Fruit fly (Drosophila melanogaster) whole organism, embryonic: ENCODE measurements around the gene CG32280.
A peak's percentile ranks its signal among the peaks of the same experiment; 100 is the strongest.

Experiments
- Antp ChIP-seq: fragments of 200-800 bp; sonication (Bioruptor generic); optimal IDR thresholded peaks from 3 replicates; lab custom pipeline; 2016; ENCODE audit warnings: missing biosample characterization, missing genetic modification characterization
- Atf3 ChIP-seq: fragments of 200-800 bp; sonication (Bioruptor generic); optimal IDR thresholded peaks from 3 replicates; lab custom pipeline; 2016; ENCODE audit warnings: missing biosample characterization, missing genetic modification characterization
- Blimp-1 ChIP-seq: fragments of 200-800 bp; sonication (Bioruptor generic); optimal IDR thresholded peaks from 3 replicates; lab custom pipeline; 2018; ENCODE audit warnings: missing biosample characterization, missing genetic modification characterization, mild to moderate bottlenecking, moderate library complexity, missing genetic modification reagents
- CG10431 ChIP-seq: fragments of 200-800 bp; sonication (Bioruptor generic); optimal IDR thresholded peaks from 3 replicates; lab custom pipeline; 2018; ENCODE audit warnings: missing biosample characterization, mild to moderate bottlenecking, missing genetic modification characterization
- CG10959 ChIP-seq: fragments of 200-800 bp; sonication (Bioruptor generic); IDR thresholded peaks from 2 replicates; pipeline ENCODE4 v1.3.6; 2022; ENCODE audit warnings: missing biosample characterization, missing genetic modification characterization
- CG11247 ChIP-seq: fragments of 200-800 bp; sonication (Bioruptor generic); IDR thresholded peaks from 2 replicates; pipeline ENCODE4 v1.3.6; 2022; ENCODE audit warnings: missing biosample characterization, missing genetic modification characterization
- CG11398 ChIP-seq: fragments of 200-800 bp; sonication (Bioruptor generic); optimal IDR thresholded peaks from 2 replicates; lab custom pipeline; 2016; ENCODE audit warnings: missing biosample characterization, missing genetic modification characterization
- CG11560 ChIP-seq: fragments of 200-800 bp; sonication (Bioruptor generic); IDR thresholded peaks from 3 replicates; pipeline ENCODE4 v1.3.6; 2022; ENCODE audit warnings: missing biosample characterization, missing genetic modification characterization
- CG12104 ChIP-seq: fragments of 200-800 bp; sonication (Bioruptor generic); optimal IDR thresholded peaks from 3 replicates; lab custom pipeline; 2016; ENCODE audit warnings: missing biosample characterization, missing genetic modification characterization
- CG14014 ChIP-seq: fragments of 200-800 bp; sonication (Bioruptor generic); IDR thresholded peaks from 2 replicates; pipeline ENCODE4 v1.3.6; 2022; ENCODE audit warnings: missing biosample characterization, missing genetic modification characterization
- CG16815 ChIP-seq: fragments of 200-800 bp; sonication (Bioruptor generic); optimal IDR thresholded peaks from 3 replicates; lab custom pipeline; 2017; ENCODE audit warnings: missing biosample characterization, mild to moderate bottlenecking, missing genetic modification characterization
- CG18262 ChIP-seq: fragments of 200-800 bp; optimal IDR thresholded peaks from 3 replicates; lab custom pipeline; 2019; ENCODE audit warnings: missing biosample characterization, mild to moderate bottlenecking, missing genetic modification characterization, moderate library complexity
- CG18476 ChIP-seq: fragments of 200-800 bp; sonication (Bioruptor generic); optimal IDR thresholded peaks from 2 replicates; lab custom pipeline; 2016; ENCODE audit warnings: missing biosample characterization, mild to moderate bottlenecking, missing genetic modification characterization
- CG2199 ChIP-seq: fragments of 200-800 bp; sonication (Bioruptor generic); IDR thresholded peaks from 3 replicates; pipeline ENCODE4 v1.3.6; 2022; ENCODE audit warnings: missing biosample characterization, missing genetic modification characterization
- CG31224 ChIP-seq: fragments of 200-800 bp; sonication (Bioruptor generic); IDR thresholded peaks from 2 replicates; pipeline ENCODE4 v1.3.6; 2022; ENCODE audit warnings: missing biosample characterization, missing genetic modification characterization
- CG34224 ChIP-seq: fragments of 200-800 bp; sonication (Bioruptor generic); IDR thresholded peaks from 3 replicates; pipeline ENCODE4 v1.3.6; 2022; ENCODE audit warnings: missing biosample characterization, missing genetic modification characterization; ENCODE audit not compliant: partially characterized antibody
- CG5180 ChIP-seq: fragments of 200-800 bp; sonication (Bioruptor generic); optimal IDR thresholded peaks from 3 replicates; lab custom pipeline; 2017; ENCODE audit warnings: missing biosample characterization, missing genetic modification characterization, mild to moderate bottlenecking, moderate library complexity, missing genetic modification reagents
- CG5953 ChIP-seq: fragments of 200-800 bp; sonication (Bioruptor generic); IDR thresholded peaks from 2 replicates; pipeline ENCODE4 v1.3.6; 2022; ENCODE audit warnings: missing biosample characterization, missing genetic modification characterization
- CG7839 ChIP-seq: fragments of 200-800 bp; sonication (Bioruptor generic); optimal IDR thresholded peaks from 3 replicates; lab custom pipeline; 2018; ENCODE audit warnings: missing biosample characterization, mild to moderate bottlenecking, missing genetic modification characterization, moderate library complexity
- CG7987 ChIP-seq: fragments of 200-800 bp; sonication (Bioruptor generic); optimal IDR thresholded peaks from 2 replicates; lab custom pipeline; 2018; ENCODE audit warnings: missing biosample characterization, mild to moderate bottlenecking, missing genetic modification characterization, moderate library complexity
- CG8478 ChIP-seq: fragments of >200 bp; optimal IDR thresholded peaks from 2 replicates; lab custom pipeline; 2018
- CG9609 ChIP-seq: fragments of 200-800 bp; sonication (Bioruptor generic); optimal IDR thresholded peaks from 3 replicates; lab custom pipeline; 2016; ENCODE audit warnings: missing biosample characterization, missing genetic modification characterization
- CHES-1-like ChIP-seq: fragments of 200-800 bp; sonication (Bioruptor generic); optimal IDR thresholded peaks from 2 replicates; lab custom pipeline; 2016; ENCODE audit warnings: missing biosample characterization, missing genetic modification characterization
- Deaf1 ChIP-seq: fragments of 200-800 bp; optimal IDR thresholded peaks from 3 replicates; lab custom pipeline; 2019; ENCODE audit warnings: missing biosample characterization, mild to moderate bottlenecking, missing genetic modification characterization, moderate library complexity
- Fer1 ChIP-seq: fragments of 200-800 bp; sonication (Bioruptor generic); optimal IDR thresholded peaks from 2 replicates; lab custom pipeline; 2017; ENCODE audit warnings: missing biosample characterization, mild to moderate bottlenecking, missing genetic modification characterization
- H15 ChIP-seq: fragments of 200-800 bp; sonication (Bioruptor generic); IDR thresholded peaks from 3 replicates; pipeline ENCODE4 v1.3.6; 2022; ENCODE audit warnings: missing biosample characterization, missing genetic modification characterization
- HLH3B ChIP-seq: fragments of 200-800 bp; sonication (Bioruptor generic); IDR thresholded peaks from 2 replicates; pipeline ENCODE4 v1.3.6; 2022; ENCODE audit warnings: missing biosample characterization, missing genetic modification characterization
- Hr51 ChIP-seq, 2 experiments: fragments of 200-800 bp; sonication (Bioruptor generic); optimal IDR thresholded peaks; 2 replicates in 1 of 2; 3 replicates in 1 of 2; lab custom pipeline; 2016 to 2018; ENCODE audit warnings: missing biosample characterization in 2 of 2, missing genetic modification characterization in 2 of 2, mild to moderate bottlenecking in 1 of 2, moderate library complexity in 1 of 2
- Nf-YB ChIP-seq: fragments of 200-800 bp; sonication (Bioruptor generic); optimal IDR thresholded peaks from 3 replicates; lab custom pipeline; 2019; ENCODE audit warnings: missing biosample characterization, mild to moderate bottlenecking, missing genetic modification characterization, moderate library complexity
- Pdp1 ChIP-seq, 2 experiments: fragments of 200-800 bp; sonication (Bioruptor generic); optimal IDR thresholded peaks; 3 replicates each; lab custom pipeline; 2016; ENCODE audit warnings: missing biosample characterization in 2 of 2, missing genetic modification characterization in 2 of 2, mild to moderate bottlenecking in 1 of 2, moderate library complexity in 1 of 2
- Poxn ChIP-seq: fragments of 200-800 bp; sonication (Bioruptor generic); IDR thresholded peaks from 2 replicates; pipeline ENCODE4 v1.3.6; 2022; ENCODE audit warnings: missing biosample characterization, missing genetic modification characterization
- Rfx ChIP-seq: fragments of 200-800 bp; sonication (Bioruptor generic); IDR thresholded peaks from 2 replicates; pipeline ENCODE4 v1.3.6; 2022; ENCODE audit warnings: missing biosample characterization, missing genetic modification characterization
- Sox100B ChIP-seq: fragments of 200-800 bp; sonication (Bioruptor generic); optimal IDR thresholded peaks from 3 replicates; lab custom pipeline; 2018; ENCODE audit warnings: missing biosample characterization, mild to moderate bottlenecking, missing genetic modification characterization
- YL-1 ChIP-seq: fragments of 200-800 bp; sonication (Bioruptor generic); optimal IDR thresholded peaks from 3 replicates; lab custom pipeline; 2017; ENCODE audit warnings: missing biosample characterization, mild to moderate bottlenecking, missing genetic modification characterization
- btn ChIP-seq: fragments of 200-800 bp; sonication (Bioruptor generic); optimal IDR thresholded peaks from 2 replicates; lab custom pipeline; 2016; ENCODE audit warnings: missing biosample characterization, missing genetic modification characterization
- caup ChIP-seq: fragments of 200-800 bp; sonication (Bioruptor generic); optimal IDR thresholded peaks from 3 replicates; lab custom pipeline; 2017; ENCODE audit warnings: missing biosample characterization, mild to moderate bottlenecking, missing genetic modification characterization, moderate library complexity; ENCODE audit not compliant: severe bottlenecking
- ewg ChIP-seq: fragments of 200-800 bp; sonication (Bioruptor generic); optimal IDR thresholded peaks from 3 replicates; lab custom pipeline; 2017; ENCODE audit warnings: mild to moderate bottlenecking, missing biosample characterization, missing genetic modification reagents, missing genetic modification characterization
- fd3F ChIP-seq: fragments of 200-800 bp; sonication (Bioruptor generic); optimal IDR thresholded peaks from 2 replicates; lab custom pipeline; 2018; ENCODE audit warnings: missing biosample characterization, mild to moderate bottlenecking, missing genetic modification characterization, moderate library complexity
- fru ChIP-seq: fragments of >200 bp; optimal IDR thresholded peaks from 2 replicates; lab custom pipeline; 2017
- fu2 ChIP-seq: fragments of 200-800 bp; sonication (Bioruptor generic); optimal IDR thresholded peaks from 2 replicates; lab custom pipeline; 2016; ENCODE audit warnings: missing biosample characterization, missing genetic modification characterization
- gce ChIP-seq: fragments of 200-800 bp; sonication (Bioruptor generic); IDR thresholded peaks from 3 replicates; pipeline ENCODE4 v1.3.6; 2022; ENCODE audit warnings: missing biosample characterization, missing genetic modification characterization
- h ChIP-seq: fragments of >200 bp; optimal IDR thresholded peaks from 2 replicates; lab custom pipeline; 2017
- jing ChIP-seq: fragments of 200-800 bp; sonication (Bioruptor generic); optimal IDR thresholded peaks from 2 replicates; lab custom pipeline; 2018; ENCODE audit warnings: missing biosample characterization, mild to moderate bottlenecking, missing genetic modification characterization
- luna ChIP-seq: fragments of 200-800 bp; sonication (Bioruptor generic); optimal IDR thresholded peaks from 2 replicates; lab custom pipeline; 2016; ENCODE audit warnings: missing biosample characterization, missing genetic modification characterization
- otp ChIP-seq: fragments of 200-800 bp; sonication (Bioruptor generic); IDR thresholded peaks from 3 replicates; pipeline ENCODE4, ENCODE4 v1.3.6; 2022; ENCODE audit warnings: missing biosample characterization, missing genetic modification characterization
- psq ChIP-seq: fragments of 200-800 bp; sonication (Bioruptor generic); optimal IDR thresholded peaks from 2 replicates; lab custom pipeline; 2017; ENCODE audit warnings: missing biosample characterization, missing genetic modification characterization
- ro ChIP-seq: fragments of 200-800 bp; sonication (Bioruptor generic); IDR thresholded peaks from 2 replicates; pipeline ENCODE4 v1.3.6; 2022; ENCODE audit warnings: missing biosample characterization, missing genetic modification characterization
- schlank ChIP-seq: fragments of 200-800 bp; sonication (Bioruptor generic); optimal IDR thresholded peaks from 2 replicates; lab custom pipeline; 2018; ENCODE audit warnings: missing biosample characterization, mild to moderate bottlenecking, missing genetic modification characterization
- sd ChIP-seq: fragments of 200-800 bp; sonication (Bioruptor generic); optimal IDR thresholded peaks from 3 replicates; lab custom pipeline; 2018; ENCODE audit warnings: missing biosample characterization, mild to moderate bottlenecking, missing genetic modification characterization, moderate library complexity
- slbo ChIP-seq: fragments of 200-800 bp; sonication (Bioruptor generic); IDR thresholded peaks from 2 replicates; pipeline ENCODE4 v1.3.6; 2022; ENCODE audit warnings: missing biosample characterization, missing genetic modification characterization
- stwl ChIP-seq: fragments of 200-800 bp; sonication (Bioruptor generic); optimal IDR thresholded peaks from 3 replicates; lab custom pipeline; 2018; ENCODE audit warnings: missing biosample characterization, mild to moderate bottlenecking, missing genetic modification characterization, moderate library complexity
- tna ChIP-seq: fragments of 200-800 bp; sonication (Bioruptor generic); IDR thresholded peaks from 2 replicates; pipeline ENCODE4 v1.3.6; 2022; ENCODE audit warnings: missing biosample characterization, missing genetic modification characterization; ENCODE audit not compliant: partially characterized antibody

The CG32280 gene

dm6 chr3L:3197464-3197863 lies 32.5 kb downstream of the CG32280 start, which contains the start of gene CG14966 (continued):
- no peak for TF ChIP-seq btn (GFP tag; lab: Kevin White, UChicago)
- no peak for TF ChIP-seq jing (GFP tag; lab: Kevin White, UChicago)
- no peak for TF ChIP-seq caup (GFP tag; lab: Kevin White, UChicago)
- no peak for TF ChIP-seq h
- no peak for TF ChIP-seq Sox100B (GFP tag; lab: Kevin White, UChicago)
- TF ChIP-seq CG10959 (GFP tag; lab: Robert Waterston, UW) = no peak
- peak; percentile 33 for TF ChIP-seq fu2
- peak; percentile 2 for TF ChIP-seq CG7987 (GFP tag; lab: Kevin White, UChicago)
- no peak for TF ChIP-seq Hr51 (GFP tag; optimal IDR thresholded peaks at IDR 0.05; lab: Kevin White, UChicago)
- TF ChIP-seq ewg (GFP tag; lab: Kevin White, UChicago) = no peak
- TF ChIP-seq H15 (GFP tag; lab: Robert Waterston, UW) = no peak
- no peak for TF ChIP-seq Nf-YB (GFP tag; lab: Kevin White, UChicago)
- peak; percentile 31 for TF ChIP-seq Fer1
- TF ChIP-seq CG11398 (GFP tag; lab: Kevin White, UChicago) = no peak
- TF ChIP-seq fru (lab: Kevin White, UChicago) = no peak
- TF ChIP-seq Pdp1 (GFP tag; optimal IDR thresholded peaks at IDR 0.05; lab: Kevin White, UChicago) = peak in 1 of 2 experiments; percentile 47
- TF ChIP-seq CG16815 (GFP tag; lab: Kevin White, UChicago) = no peak
- TF ChIP-seq luna (GFP tag; lab: Kevin White, UChicago) = peak; percentile 43
- TF ChIP-seq sd (tag; lab: Kevin White, UChicago) = peak; percentile 82
- peak; percentile 0 for TF ChIP-seq Deaf1
- TF ChIP-seq CG10431 (GFP tag; lab: Kevin White, UChicago) = peak; percentile 89
- peak; percentile 73 for TF ChIP-seq Rfx (GFP tag; lab: Robert Waterston, UW)
- TF ChIP-seq ro = no peak
- TF ChIP-seq CG2199 (GFP tag; lab: Robert Waterston, UW) = peak; percentile 22; the same call in 2 of the 3 replicates
- TF ChIP-seq Antp (GFP tag; lab: Kevin White, UChicago) = peak; percentile 22
- no peak for TF ChIP-seq CG18476 (GFP tag; lab: Kevin White, UChicago)
- peak; percentile 7 for TF ChIP-seq CG18262
- TF ChIP-seq CG11247 (GFP tag; lab: Robert Waterston, UW) = no peak
- peak; percentile 70 for TF ChIP-seq CHES-1-like (GFP tag; lab: Kevin White, UChicago)
- TF ChIP-seq otp (GFP tag; lab: Robert Waterston, UW) = no peak
- no peak for TF ChIP-seq CG5180 (GFP tag; lab: Kevin White, UChicago)
- TF ChIP-seq tna = peak; percentile 51; the same call in 1 of the 2 replicates
- no peak for TF ChIP-seq fd3F
- TF ChIP-seq CG34224 (GFP tag; lab: Robert Waterston, UW) = peak; percentile 90
- TF ChIP-seq CG31224 (GFP tag; lab: Robert Waterston, UW) = no peak
- TF ChIP-seq schlank = no peak
- TF ChIP-seq Blimp-1 = no peak
- no peak for TF ChIP-seq CG5953 (GFP tag; lab: Robert Waterston, UW)
- peak; percentile 23 for TF ChIP-seq CG7839 (tag; lab: Kevin White, UChicago)
- TF ChIP-seq YL-1 (GFP tag; lab: Kevin White, UChicago) = peak; percentile 79
- peak; percentile 43 for TF ChIP-seq stwl (tag; lab: Kevin White, UChicago)
- TF ChIP-seq CG12104 = no peak
- TF ChIP-seq Poxn = no peak
- no peak for TF ChIP-seq psq (GFP tag; lab: Kevin White, UChicago)
- no peak for TF ChIP-seq CG9609 (GFP tag; lab: Kevin White, UChicago)
- no peak for TF ChIP-seq CG8478 (lab: Kevin White, UChicago)
- no peak for TF ChIP-seq gce (GFP tag; lab: Robert Waterston, UW)
- no peak for TF ChIP-seq HLH3B (GFP tag; lab: Robert Waterston, UW)
- no peak for TF ChIP-seq Atf3 (GFP tag; lab: Kevin White, UChicago)
- TF ChIP-seq slbo (GFP tag; lab: Robert Waterston, UW) = peak; percentile 63; the same call in 1 of the 2 replicates
- 0 out of 3 replicates have a peak, but pooled peaks have one; percentile 42 for TF ChIP-seq CG11560 (tag; lab: Robert Waterston, UW)
- TF ChIP-seq CG14014 (GFP tag; lab: Robert Waterston, UW) = peak; percentile 57; the same call in 1 of the 2 replicates
